Worm (Caenorhabditis elegans): ENCODE results near the gene rabr-1.
A peak's percentile ranks its signal among the peaks of the same experiment; 100 is the strongest.

The rabr-1 gene

ce11 chrX:2506738-2507137, 10.8 kb downstream of the rabr-1 start:
- TF ChIP-seq zfp-3 (GFP tag; conservative IDR thresholded peaks at IDR 0.05) (no peak), zag-1 (tag; optimal IDR thresholded peaks at IDR 0.05) (no peak), ctbp-1 (GFP tag; IDR thresholded peaks at IDR 0.05) (0 out of 2 replicates have a peak, but pooled peaks have one; percentile 21), nhr-48 (tag; optimal IDR thresholded peaks at IDR 0.05) (no peak)

ce11 chrX:2508449-2508848, 12.5 kb downstream of the rabr-1 start, which contains the start of gene K02E10.7:
TSS of gene K02E10.7 (minus strand) at chrX:2508549.
- TF ChIP-seq lim-7 (GFP tag; IDR thresholded peaks at IDR 0.05): no peak
- no peak for TF ChIP-seq hlh-11 (tag; optimal IDR thresholded peaks at IDR 0.05)
- TF ChIP-seq Y75B8A.6 (GFP tag; IDR thresholded peaks at IDR 0.05): no peak
- no peak for TF ChIP-seq ceh-82 (tag; optimal IDR thresholded peaks at IDR 0.05)
- no peak for TF ChIP-seq nhr-10 (tag; optimal IDR thresholded peaks at IDR 0.05)
- TF ChIP-seq ama-1 (optimal IDR thresholded peaks at IDR 0.05): no peak

ce11 chrX:2513667-2514198, 17.8 kb downstream of the rabr-1 start:
- peak in 1 of 2 experiments; percentile 50 for TF ChIP-seq unc-62 (GFP tag; optimal IDR thresholded peaks at IDR 0.05 in 1 of 2)
- no peak for TF ChIP-seq unc-62 (tag; optimal IDR thresholded peaks at IDR 0.05)
- TF ChIP-seq madf-5 (GFP tag; IDR thresholded peaks at IDR 0.05): no peak
- TF ChIP-seq nhr-11 (tag; optimal IDR thresholded peaks at IDR 0.05): no peak

- no peak for TF ChIP-seq unc-39 (tag; optimal IDR thresholded peaks at IDR 0.05)
- no peak for TF ChIP-seq mdl-1 (tag; optimal IDR thresholded peaks at IDR 0.05)
These were observed 19.2 kb downstream of the rabr-1 start, which contains the start of gene syg-1 for ce11 chrX:2515224-2515623. TSS of gene syg-1 (minus strand) at chrX:2515324.

- TF ChIP-seq ces-1 (GFP tag; optimal IDR thresholded peaks at IDR 0.05) (no peak), lir-3 (tag; optimal IDR thresholded peaks at IDR 0.05) (no peak), mes-2 (tag; optimal IDR thresholded peaks at IDR 0.05; ENCODE audit: poor library complexity, severe bottlenecking) (no peak), snpc-1.2 (GFP tag; IDR thresholded peaks at IDR 0.05) (no peak), nhr-25 (tag; optimal IDR thresholded peaks at IDR 0.05; ENCODE audit: borderline replicate concordance, insufficient read depth) (no peak), unc-62 (GFP tag; optimal IDR thresholded peaks at IDR 0.05 in 1 of 2) (peak in 1 of 2 experiments; percentile 28), unc-62 (tag; optimal IDR thresholded peaks at IDR 0.05) (no peak), nhr-237 (tag; optimal IDR thresholded peaks at IDR 0.05) (no peak), F10B5.3 (tag; optimal IDR thresholded peaks at IDR 0.05) (no peak), set-16 (GFP tag; IDR thresholded peaks at IDR 0.05) (peak; percentile 56), F26F4.8 (GFP tag; conservative IDR thresholded peaks at IDR 0.05) (no peak), nhr-42 (GFP tag; IDR thresholded peaks at IDR 0.05) (0 out of 2 replicates have a peak, but pooled peaks have one; percentile 24)
These were observed 21.1 kb downstream of the rabr-1 start for ce11 chrX:2516949-2517696.

- TF ChIP-seq arid-1 (GFP tag; conservative IDR thresholded peaks at IDR 0.05) (no peak), fos-1 (tag; optimal IDR thresholded peaks at IDR 0.05) (no peak), dmd-8 (GFP tag; IDR thresholded peaks at IDR 0.05) (no peak), daf-19 (GFP tag; conservative IDR thresholded peaks at IDR 0.05) (no peak), ztf-11 (tag; optimal IDR thresholded peaks at IDR 0.05) (no peak), F44E2.7 (GFP tag; IDR thresholded peaks at IDR 0.05) (no peak)
These were observed 24.5 kb downstream of the rabr-1 start for ce11 chrX:2520461-2520860.
